Fruit fly (Drosophila melanogaster): ENCODE measurements around the gene CG33965.

- TF ChIP-seq BtbVII (GFP tag; optimal IDR thresholded peaks at IDR 0.05) = no peak
- no peak for TF ChIP-seq gcm2 (GFP tag; optimal IDR thresholded peaks at IDR 0.05)
These were observed 25.8 kb upstream of the CG33965 start, which contains the start of gene LysB for dm6 chr3L:1206682-1207421.
